Worm (Caenorhabditis elegans) whole organism, L4/young adult: ENCODE data around the gene gpa-12.

Experiments used
- W03F9.2 ChIP-seq: fragments of 150-350 bp; optimal IDR thresholded peaks from 2 replicates; lab custom pipeline; 2014; ENCODE audit warnings: missing biosample characterization, missing genetic modification characterization
- dao-5 ChIP-seq: sonication (generic microtip); optimal IDR thresholded peaks from 2 replicates; lab custom pipeline; 2016; ENCODE audit warnings: missing genotype, missing genetic modification characterization, moderate library complexity, missing compliant biosample characterization
- him-1 ChIP-seq: sonication (generic microtip); optimal IDR thresholded peaks from 2 replicates; lab custom pipeline; 2016; ENCODE audit warnings: missing genotype, missing genetic modification reagents, missing genetic modification characterization, missing compliant biosample characterization

The gpa-12 gene

ce11 chrX:9264636-9265035 lies 21.3 kb downstream of the gpa-12 start:
- TF ChIP-seq W03F9.2, result no peak
- TF ChIP-seq him-1 (tag; lab: Kevin White, UChicago), result no peak
- TF ChIP-seq dao-5 (tag; lab: Kevin White, UChicago), result no peak

- TF ChIP-seq him-1 (tag; lab: Kevin White, UChicago) (no peak), dao-5 (tag; lab: Kevin White, UChicago) (no peak), W03F9.2 (no peak)
These were observed 23.2 kb downstream of the gpa-12 start for ce11 chrX:9266512-9266911.

- no peak for TF ChIP-seq dao-5 (tag; lab: Kevin White, UChicago)
- TF ChIP-seq him-1 (tag; lab: Kevin White, UChicago), result no peak
- TF ChIP-seq W03F9.2, result no peak
These were observed 25.0 kb downstream of the gpa-12 start for ce11 chrX:9268373-9268772.

DNA sequence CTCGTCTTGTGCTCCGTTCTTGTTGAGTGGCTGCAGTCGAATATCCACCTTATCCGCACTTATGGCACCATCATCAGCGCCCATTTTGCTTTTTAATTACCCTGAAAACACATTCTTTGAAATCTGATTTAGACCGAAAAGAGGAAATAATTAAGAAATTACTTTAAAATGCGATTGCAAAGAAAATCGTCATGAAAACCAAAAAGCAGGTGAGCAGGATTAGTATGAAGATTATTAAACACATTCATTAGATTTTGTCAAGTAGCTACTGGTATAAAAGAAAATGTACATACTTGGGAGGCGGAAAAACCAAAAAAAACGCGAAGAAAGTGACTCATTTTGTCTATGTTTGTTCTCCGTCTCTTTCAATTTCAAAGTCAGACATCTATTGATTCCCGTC lies 27.4 kb downstream of the gpa-12 start, which contains the start of gene B0416.5:
Gene B0416.5, minus strand, starts transcription at position 101 of the 400 bp plus-strand sequence.
- no peak for TF ChIP-seq him-1 (tag; lab: Kevin White, UChicago)
- TF ChIP-seq dao-5 (tag; lab: Kevin White, UChicago), result no peak
- no peak for TF ChIP-seq W03F9.2

DNA sequence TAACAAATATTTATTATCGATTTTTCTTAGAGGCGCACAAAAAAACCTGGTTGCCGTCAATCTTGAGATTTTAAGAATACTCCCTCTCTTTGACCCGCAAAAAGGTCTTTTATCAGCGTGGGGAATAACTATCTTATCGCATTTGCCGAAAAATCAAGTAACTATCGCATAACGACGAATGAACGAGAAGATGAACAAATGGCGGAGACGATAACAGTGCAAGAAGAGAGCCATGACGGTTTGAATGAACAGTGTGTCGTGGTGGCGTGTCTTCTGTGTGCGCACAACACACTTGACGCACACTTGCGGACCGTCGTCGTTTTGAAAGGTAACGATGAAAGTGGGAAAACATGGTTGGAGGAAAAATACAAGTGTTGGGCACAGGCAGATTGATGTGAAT lies 28.5 kb downstream of the gpa-12 start:
- TF ChIP-seq W03F9.2 (no peak), him-1 (tag; lab: Kevin White, UChicago) (no peak), dao-5 (tag; lab: Kevin White, UChicago) (no peak)

DNA sequence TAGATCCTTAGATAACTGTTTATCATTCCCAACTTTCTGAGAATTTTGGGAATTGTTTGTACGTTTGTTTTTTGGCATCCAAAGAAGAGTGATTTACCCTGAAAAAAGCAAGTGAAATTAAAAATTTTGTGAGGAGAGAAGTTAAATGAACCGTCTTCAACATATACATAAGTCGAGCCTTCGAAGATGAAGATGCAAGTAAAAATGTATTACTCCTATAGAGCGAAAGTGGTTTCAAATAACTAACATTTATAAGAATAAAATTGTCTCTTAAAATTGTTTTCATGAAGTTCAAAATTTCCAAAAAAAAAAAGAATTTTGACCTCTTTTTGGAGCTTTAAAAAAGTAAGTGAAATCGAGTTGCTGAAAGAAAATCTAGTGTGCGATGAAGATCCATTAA lies 31.2 kb downstream of the gpa-12 start, which contains the start of gene B0416.10:
Gene B0416.10, minus strand, starts transcription at position 101 of the 400 bp plus-strand sequence.
- no peak for TF ChIP-seq dao-5 (tag; lab: Kevin White, UChicago)
- no peak for TF ChIP-seq him-1 (tag; lab: Kevin White, UChicago)
- no peak for TF ChIP-seq W03F9.2

ce11 chrX:9278653-9279052 lies 35.3 kb downstream of the gpa-12 start, which contains the start of gene B0416.4:
B0416.4 (plus strand) TSS chrX:9278953.
- TF ChIP-seq him-1 (tag; lab: Kevin White, UChicago) (no peak), dao-5 (tag; lab: Kevin White, UChicago) (no peak), W03F9.2 (no peak)

- no peak for TF ChIP-seq dao-5 (tag; lab: Kevin White, UChicago)
- no peak for TF ChIP-seq him-1 (tag; lab: Kevin White, UChicago)
- no peak for TF ChIP-seq W03F9.2
These were observed 39.7 kb downstream of the gpa-12 start, which contains the start of gene B0416.11 for ce11 chrX:9283026-9283425. B0416.11 (minus strand) TSS chrX:9283126.

- TF ChIP-seq him-1 (tag; lab: Kevin White, UChicago), result no peak
- TF ChIP-seq dao-5 (tag; lab: Kevin White, UChicago), result no peak
- TF ChIP-seq W03F9.2, result no peak
These were observed 48.0 kb downstream of the gpa-12 start, which contains the start of gene B0416.3 for ce11 chrX:9291345-9291744. B0416.3 (plus strand) TSS chrX:9291645.

- no peak for TF ChIP-seq W03F9.2
- no peak for TF ChIP-seq dao-5 (tag; lab: Kevin White, UChicago)
- no peak for TF ChIP-seq him-1 (tag; lab: Kevin White, UChicago)
These were observed 52.1 kb downstream of the gpa-12 start for ce11 chrX:9295471-9295870.

ce11 chrX:9296591-9296990 lies 53.2 kb downstream of the gpa-12 start, which contains the start of gene gly-13:
gly-13 (minus strand) TSS chrX:9296622.
- TF ChIP-seq W03F9.2, result no peak
- no peak for TF ChIP-seq dao-5 (tag; lab: Kevin White, UChicago)
- TF ChIP-seq him-1 (tag; lab: Kevin White, UChicago), result no peak

ce11 chrX:9297834-9298233 lies 54.5 kb downstream of the gpa-12 start, which contains the start of gene B0416.7:
B0416.7 (minus strand) TSS chrX:9297934.
- TF ChIP-seq W03F9.2, result no peak
- TF ChIP-seq dao-5 (tag; lab: Kevin White, UChicago), result no peak
- TF ChIP-seq him-1 (tag; lab: Kevin White, UChicago), result no peak
